Fruit fly (Drosophila melanogaster) whole organism, embryonic: Measurements from ENCODE around the gene CG4452.

Source experiments
- Blimp-1 ChIP-seq: fragments of 200-800 bp; sonication (Bioruptor generic); optimal IDR thresholded peaks from 3 replicates; lab custom pipeline; 2018; ENCODE audit warnings: missing biosample characterization, missing genetic modification characterization, mild to moderate bottlenecking, moderate library complexity, missing genetic modification reagents
- CG10654 ChIP-seq: fragments of 200-800 bp; sonication (Bioruptor generic); optimal IDR thresholded peaks from 2 replicates; lab custom pipeline; 2016; ENCODE audit warnings: missing biosample characterization, missing genetic modification characterization
- CG12236 ChIP-seq: fragments of 200-800 bp; sonication (Bioruptor generic); optimal IDR thresholded peaks from 2 replicates; lab custom pipeline; 2016; ENCODE audit warnings: missing biosample characterization, missing genetic modification characterization
- CG14441 ChIP-seq: fragments of 200-800 bp; sonication (Bioruptor generic); IDR thresholded peaks from 2 replicates; pipeline ENCODE4 v1.3.6; 2022; ENCODE audit warnings: missing biosample characterization, missing genetic modification characterization
- CG15601 ChIP-seq: fragments of 200-800 bp; sonication (Bioruptor generic); optimal IDR thresholded peaks from 3 replicates; lab custom pipeline; 2019; ENCODE audit warnings: missing biosample characterization, mild to moderate bottlenecking, missing genetic modification characterization, moderate library complexity
- CG17385 ChIP-seq: fragments of 200-800 bp; sonication (Bioruptor generic); optimal IDR thresholded peaks from 3 replicates; lab custom pipeline; 2018; ENCODE audit warnings: missing biosample characterization, mild to moderate bottlenecking, missing genetic modification characterization
- CG3847 ChIP-seq: fragments of 200-800 bp; sonication (Bioruptor generic); IDR thresholded peaks from 2 replicates; pipeline ENCODE4 v1.3.6; 2022; ENCODE audit warnings: missing biosample characterization, missing genetic modification characterization
- CG6765 ChIP-seq: fragments of 200-800 bp; sonication (Bioruptor generic); optimal IDR thresholded peaks from 3 replicates; lab custom pipeline; 2017; ENCODE audit warnings: missing biosample characterization, mild to moderate bottlenecking, missing genetic modification characterization
- CG7745 ChIP-seq: fragments of 200-800 bp; sonication (Bioruptor generic); optimal IDR thresholded peaks from 2 replicates; lab custom pipeline; 2018; ENCODE audit warnings: missing biosample characterization, mild to moderate bottlenecking, missing genetic modification characterization, moderate library complexity
- CG8765 ChIP-seq: fragments of 200-800 bp; sonication (Bioruptor generic); IDR thresholded peaks from 2 replicates; pipeline ENCODE4 v1.3.6; 2022; ENCODE audit warnings: missing biosample characterization, missing genetic modification characterization
- CTCF ChIP-seq: fragments of 200-800 bp; sonication (Bioruptor generic); optimal IDR thresholded peaks from 2 replicates; lab custom pipeline; 2017; ENCODE audit warnings: missing biosample characterization, mild to moderate bottlenecking, missing genetic modification characterization, moderate library complexity
- Dfd ChIP-seq, 2 experiments: fragments of >200 bp; optimal IDR thresholded peaks; 2 replicates each; lab custom pipeline; 2017; ENCODE audit warnings: missing biosample characterization in 2 of 2, missing genetic modification characterization in 2 of 2
- Dll ChIP-seq: fragments of 200-800 bp; sonication (Bioruptor generic); IDR thresholded peaks from 4 replicates; pipeline ENCODE4 v1.3.6; 2022; ENCODE audit warnings: missing biosample characterization, missing genetic modification characterization; ENCODE audit not compliant: partially characterized antibody
- Doc3 ChIP-seq: fragments of 200-800 bp; sonication (Bioruptor generic); IDR thresholded peaks from 3 replicates; pipeline ENCODE4 v1.3.6; 2022; ENCODE audit warnings: missing biosample characterization, missing genetic modification characterization; ENCODE audit not compliant: partially characterized antibody
- Dref ChIP-seq: fragments of 200-800 bp; sonication (Bioruptor generic); IDR thresholded peaks from 2 replicates; pipeline ENCODE4 v1.3.6; 2022; ENCODE audit warnings: missing biosample characterization, missing genetic modification characterization
- Fer1 ChIP-seq: fragments of 200-800 bp; sonication (Bioruptor generic); optimal IDR thresholded peaks from 2 replicates; lab custom pipeline; 2017; ENCODE audit warnings: missing biosample characterization, mild to moderate bottlenecking, missing genetic modification characterization
- Fer2 ChIP-seq: fragments of 200-800 bp; sonication (Bioruptor generic); optimal IDR thresholded peaks from 2 replicates; lab custom pipeline; 2018; ENCODE audit warnings: missing biosample characterization, mild to moderate bottlenecking, missing genetic modification characterization, moderate library complexity
- Fer3 ChIP-seq: fragments of 200-800 bp; sonication (Bioruptor generic); optimal IDR thresholded peaks from 2 replicates; lab custom pipeline; 2018; ENCODE audit warnings: missing biosample characterization, mild to moderate bottlenecking, missing genetic modification characterization, moderate library complexity
- HmgZ ChIP-seq: fragments of 200-800 bp; sonication (Bioruptor generic); optimal IDR thresholded peaks from 2 replicates; lab custom pipeline; 2018; ENCODE audit warnings: missing biosample characterization, mild to moderate bottlenecking, missing genetic modification characterization
- NK7.1 ChIP-seq: fragments of 200-800 bp; sonication (Bioruptor generic); optimal IDR thresholded peaks from 3 replicates; lab custom pipeline; 2016; ENCODE audit warnings: missing biosample characterization, missing genetic modification characterization
- Sin3A ChIP-seq: fragments of >200 bp; optimal IDR thresholded peaks from 2 replicates; lab custom pipeline; 2018
- Spps ChIP-seq: fragments of 200-800 bp; sonication (Bioruptor generic); optimal IDR thresholded peaks from 2 replicates; lab custom pipeline; 2018; ENCODE audit warnings: missing biosample characterization, mild to moderate bottlenecking, missing genetic modification characterization
- Trl ChIP-seq, 3 experiments: fragments of >200 bp in 2 of 3; fragments of 200-800 bp in 1 of 3; sonication (Bioruptor generic) in 1 of 3; optimal IDR thresholded peaks; 2 replicates in 1 of 3; 3 replicates in 2 of 3; lab custom pipeline; 2016 to 2017; ENCODE audit warnings: missing biosample characterization in 1 of 3, missing genetic modification characterization in 1 of 3
- Vsx1 ChIP-seq: fragments of 200-800 bp; sonication (Bioruptor generic); optimal IDR thresholded peaks from 2 replicates; lab custom pipeline; 2017; ENCODE audit warnings: missing biosample characterization, mild to moderate bottlenecking, missing genetic modification characterization, missing genetic modification reagents
- Xbp1 ChIP-seq: fragments of 200-800 bp; sonication (Bioruptor generic); optimal IDR thresholded peaks from 3 replicates; lab custom pipeline; 2016; ENCODE audit warnings: missing biosample characterization, mild to moderate bottlenecking, missing genetic modification characterization
- amos ChIP-seq: fragments of 200-800 bp; sonication (Bioruptor generic); IDR thresholded peaks from 2 replicates; pipeline ENCODE4 v1.3.6; 2022; ENCODE audit warnings: missing biosample characterization, missing genetic modification characterization; ENCODE audit not compliant: partially characterized antibody
- ara ChIP-seq: fragments of 200-800 bp; sonication (Bioruptor generic); IDR thresholded peaks from 2 replicates; pipeline ENCODE4 v1.3.6; 2022; ENCODE audit warnings: missing biosample characterization, missing genetic modification characterization
- br ChIP-seq: fragments of >200 bp; optimal IDR thresholded peaks from 2 replicates; lab custom pipeline; 2017
- cg ChIP-seq: fragments of 200-800 bp; sonication (Bioruptor generic); optimal IDR thresholded peaks from 3 replicates; lab custom pipeline; 2019; ENCODE audit warnings: missing biosample characterization, mild to moderate bottlenecking, missing genetic modification characterization, moderate library complexity
- corto ChIP-seq: fragments of 200-800 bp; sonication (Bioruptor generic); optimal IDR thresholded peaks from 2 replicates; lab custom pipeline; 2016; ENCODE audit warnings: missing biosample characterization, mild to moderate bottlenecking, missing genetic modification characterization, moderate library complexity
- crp ChIP-seq, 2 experiments: fragments of 200-800 bp; sonication (Bioruptor generic); optimal IDR thresholded peaks; 2 replicates in 1 of 2; 3 replicates in 1 of 2; lab custom pipeline; 2017; ENCODE audit warnings: missing biosample characterization in 2 of 2, missing genetic modification characterization in 2 of 2, mild to moderate bottlenecking in 1 of 2, moderate library complexity in 1 of 2
- dati ChIP-seq: fragments of 200-800 bp; sonication (Bioruptor generic); IDR thresholded peaks from 2 replicates; pipeline ENCODE4 v1.3.6; 2022; ENCODE audit warnings: missing biosample characterization, missing genetic modification characterization
- dmrt99B ChIP-seq: fragments of 200-800 bp; sonication (Bioruptor generic); optimal IDR thresholded peaks from 2 replicates; lab custom pipeline; 2018; ENCODE audit warnings: missing biosample characterization, mild to moderate bottlenecking, missing genetic modification characterization, moderate library complexity
- emc ChIP-seq: fragments of 200-800 bp; sonication (Bioruptor generic); optimal IDR thresholded peaks from 2 replicates; lab custom pipeline; 2016; ENCODE audit warnings: missing biosample characterization, missing genetic modification characterization
- fd3F ChIP-seq: fragments of 200-800 bp; sonication (Bioruptor generic); optimal IDR thresholded peaks from 2 replicates; lab custom pipeline; 2018; ENCODE audit warnings: missing biosample characterization, mild to moderate bottlenecking, missing genetic modification characterization, moderate library complexity
- ftz-f1 ChIP-seq: fragments of 200-800 bp; sonication (Bioruptor generic); optimal IDR thresholded peaks from 2 replicates; lab custom pipeline; 2016; ENCODE audit warnings: missing biosample characterization, missing genetic modification characterization
- grn ChIP-seq: fragments of 200-800 bp; sonication (Bioruptor generic); optimal IDR thresholded peaks from 3 replicates; lab custom pipeline; 2017; ENCODE audit warnings: missing biosample characterization, missing genetic modification characterization
- klu ChIP-seq: fragments of 200-800 bp; sonication (Bioruptor generic); IDR thresholded peaks from 2 replicates; pipeline ENCODE4 v1.3.6; 2022; ENCODE audit warnings: missing biosample characterization, missing genetic modification characterization
- mirr ChIP-seq: fragments of 200-800 bp; sonication (Bioruptor generic); optimal IDR thresholded peaks from 3 replicates; lab custom pipeline; 2018; ENCODE audit warnings: missing biosample characterization, mild to moderate bottlenecking, missing genetic modification characterization
- nerfin-1 ChIP-seq: fragments of 200-800 bp; sonication (Bioruptor generic); optimal IDR thresholded peaks from 3 replicates; lab custom pipeline; 2019; ENCODE audit warnings: missing biosample characterization, mild to moderate bottlenecking, missing genetic modification characterization, moderate library complexity
- oc ChIP-seq: fragments of 200-800 bp; sonication (Bioruptor generic); optimal IDR thresholded peaks from 2 replicates; lab custom pipeline; 2018; ENCODE audit warnings: missing biosample characterization, mild to moderate bottlenecking, missing genetic modification characterization, moderate library complexity
- run ChIP-seq: fragments of 200-800 bp; sonication (Bioruptor generic); optimal IDR thresholded peaks from 3 replicates; lab custom pipeline; 2018; ENCODE audit warnings: missing biosample characterization, mild to moderate bottlenecking, missing genetic modification characterization
- scrt ChIP-seq: fragments of 200-800 bp; sonication (Bioruptor generic); optimal IDR thresholded peaks from 2 replicates; lab custom pipeline; 2018; ENCODE audit warnings: missing biosample characterization, mild to moderate bottlenecking, missing genetic modification characterization, moderate library complexity
- sr ChIP-seq: fragments of 200-800 bp; sonication (Bioruptor generic); IDR thresholded peaks from 3 replicates; pipeline ENCODE4 v1.3.6; 2022; ENCODE audit warnings: missing biosample characterization, missing genetic modification characterization
- sug ChIP-seq: fragments of 200-800 bp; optimal IDR thresholded peaks from 2 replicates; lab custom pipeline; 2019; ENCODE audit warnings: missing biosample characterization, mild to moderate bottlenecking, missing genetic modification characterization, moderate library complexity
- tll ChIP-seq, 2 experiments: fragments of 200-800 bp in 1 of 2; fragments of >200 bp in 1 of 2; sonication (Bioruptor generic) in 1 of 2; optimal IDR thresholded peaks; 2 replicates each; lab custom pipeline; 2017 to 2019; ENCODE audit warnings: missing biosample characterization in 2 of 2, missing genetic modification characterization in 2 of 2, mild to moderate bottlenecking in 1 of 2, moderate library complexity in 1 of 2
- tna ChIP-seq: fragments of 200-800 bp; sonication (Bioruptor generic); IDR thresholded peaks from 2 replicates; pipeline ENCODE4 v1.3.6; 2022; ENCODE audit warnings: missing biosample characterization, missing genetic modification characterization; ENCODE audit not compliant: partially characterized antibody
- usp ChIP-seq: fragments of >200 bp; optimal IDR thresholded peaks from 2 replicates; lab custom pipeline; 2017; ENCODE audit warnings: missing biosample characterization, missing genetic modification characterization
- z ChIP-seq: fragments of 200-800 bp; sonication (Bioruptor generic); IDR thresholded peaks from 3 replicates; pipeline ENCODE4 v1.3.6; 2022; ENCODE audit warnings: missing biosample characterization, missing genetic modification characterization

The CG4452 gene

DNA sequence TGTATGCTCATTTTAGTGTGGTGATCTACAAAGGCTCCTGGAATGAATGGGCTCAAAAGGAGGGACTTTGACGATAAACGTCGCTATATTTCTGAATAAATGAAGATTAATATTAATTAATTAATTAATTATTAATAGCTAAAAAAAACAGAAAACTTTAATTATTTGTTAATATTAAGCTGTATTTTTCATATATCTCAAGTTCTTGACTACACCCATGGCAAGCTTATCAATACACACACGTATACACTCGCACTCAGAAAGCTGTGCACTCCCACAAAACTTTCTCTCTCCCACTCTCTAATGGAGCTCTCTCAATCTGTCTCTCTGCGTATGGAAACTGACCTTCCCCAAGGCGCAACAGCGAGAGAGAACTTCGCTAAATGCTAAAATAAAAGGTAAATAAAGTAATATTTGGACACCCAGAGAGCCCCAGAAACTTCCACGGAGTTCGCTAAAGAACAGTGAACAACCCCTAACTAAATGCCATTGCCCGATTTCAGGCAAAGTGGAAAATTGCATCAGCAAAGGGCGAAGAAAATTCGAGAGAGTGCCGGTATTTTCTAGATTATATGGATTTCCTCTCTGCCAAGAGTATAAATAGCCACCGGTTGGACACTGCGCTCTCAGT, 6.3 kb downstream of the CG4452 start (continued):
- TF ChIP-seq Dll (GFP tag; lab: Robert Waterston, UW): peak; percentile 62; the same call in 2 of the 4 replicates
- no peak for TF ChIP-seq NK7.1 (GFP tag; lab: Kevin White, UChicago)
- peak; percentile 73 for TF ChIP-seq Xbp1 (GFP tag; lab: Kevin White, UChicago)
- peak; percentile 78 for TF ChIP-seq Blimp-1
- TF ChIP-seq sr (GFP tag; lab: Robert Waterston, UW): peak; percentile 23; the same call in 1 of the 3 replicates
- TF ChIP-seq Vsx1: peak; percentile 66
- TF ChIP-seq oc (tag; lab: Kevin White, UChicago): peak; percentile 82
- TF ChIP-seq nerfin-1: peak; percentile 98
- no peak for TF ChIP-seq CG8765
- TF ChIP-seq Sin3A (lab: Kevin White, UChicago): no peak
- no peak for TF ChIP-seq klu (GFP tag; lab: Robert Waterston, UW)
- TF ChIP-seq fd3F (GFP tag; lab: Kevin White, UChicago): peak; percentile 4
- TF ChIP-seq tll (GFP tag; optimal IDR thresholded peaks at IDR 0.05; lab: Kevin White, UChicago): no peak
- TF ChIP-seq CG6765 (GFP tag; lab: Kevin White, UChicago): peak; percentile 54
- no peak; the same call in 1 of the 2 replicates for TF ChIP-seq tna (GFP tag; lab: Robert Waterston, UW)
- no peak for TF ChIP-seq usp (GFP tag; lab: Kevin White, UChicago)
- TF ChIP-seq CG3847 (GFP tag; lab: Robert Waterston, UW): 0 out of 2 replicates have a peak, but pooled peaks have one; percentile 20
- TF ChIP-seq run: peak; percentile 36
- TF ChIP-seq mirr (GFP tag; lab: Kevin White, UChicago): no peak
- TF ChIP-seq HmgZ (tag; lab: Kevin White, UChicago): peak; percentile 4
- TF ChIP-seq dati (GFP tag; lab: Robert Waterston, UW): no peak; the same call in 1 of the 2 replicates
- TF ChIP-seq CG15601 (tag; lab: Kevin White, UChicago): peak; percentile 64
- TF ChIP-seq Doc3 (GFP tag; lab: Robert Waterston, UW): peak; percentile 45; the same call in 2 of the 3 replicates
- no peak for TF ChIP-seq ftz-f1
- no peak for TF ChIP-seq sug (tag; lab: Kevin White, UChicago)
- TF ChIP-seq CG10654: peak; percentile 28
- no peak for TF ChIP-seq emc (GFP tag; lab: Kevin White, UChicago)
- peak; percentile 46 for TF ChIP-seq Spps
- TF ChIP-seq CTCF (GFP tag; lab: Kevin White, UChicago): peak; percentile 2
- no peak for TF ChIP-seq Fer2 (tag; lab: Kevin White, UChicago)
- TF ChIP-seq z: 0 out of 3 replicates have a peak, but pooled peaks have one; percentile 7
- peak; percentile 56 for TF ChIP-seq CG14441 (GFP tag; lab: Robert Waterston, UW)
- TF ChIP-seq br (lab: Kevin White, UChicago): no peak
- no peak for TF ChIP-seq crp (GFP tag; optimal IDR thresholded peaks at IDR 0.05; lab: Kevin White, UChicago)
- peak; percentile 94 for TF ChIP-seq scrt
- TF ChIP-seq cg: peak; percentile 74
- peak; percentile 78 for TF ChIP-seq dmrt99B (tag; lab: Kevin White, UChicago)
- TF ChIP-seq Dref (GFP tag; lab: Robert Waterston, UW): no peak
- TF ChIP-seq Dfd (GFP tag; optimal IDR thresholded peaks at IDR 0.05; lab: Kevin White, UChicago): no peak
- TF ChIP-seq CG17385 (GFP tag; lab: Kevin White, UChicago): peak; percentile 66
- TF ChIP-seq Fer3: peak; percentile 70
- TF ChIP-seq amos (GFP tag; lab: Robert Waterston, UW): no peak
- TF ChIP-seq grn: no peak
- no peak for TF ChIP-seq CG7745
- no peak for TF ChIP-seq CG12236 (GFP tag; lab: Kevin White, UChicago)
- TF ChIP-seq ara (GFP tag; lab: Robert Waterston, UW): peak; percentile 66; the same call in 1 of the 2 replicates
- TF ChIP-seq Fer1 (GFP tag; lab: Kevin White, UChicago): peak; percentile 81
- TF ChIP-seq Trl (optimal IDR thresholded peaks at IDR 0.05; lab: Kevin White, UChicago): peak; percentile 94 to 96
- TF ChIP-seq Trl (GFP tag; optimal IDR thresholded peaks at IDR 0.05; lab: Kevin White, UChicago): peak; percentile 32
- TF ChIP-seq corto (GFP tag; lab: Kevin White, UChicago): peak; percentile 5
